Worm (Caenorhabditis elegans): Measurements from ENCODE around the gene tbx-36.

The tbx-36 gene

ce11 chrIV:11952612-11953299 lies 2.4 kb downstream of the tbx-36 start, which contains the start of gene gdh-1:
Gene gdh-1 (plus strand): TSS chrIV:11953249.
- TF ChIP-seq unc-39 (tag; optimal IDR thresholded peaks at IDR 0.05) (no peak), lin-15B (tag; optimal IDR thresholded peaks at IDR 0.05) (no peak), nhr-237 (tag; optimal IDR thresholded peaks at IDR 0.05) (no peak), ztf-11 (tag; optimal IDR thresholded peaks at IDR 0.05) (no peak), lsy-12 (tag; optimal IDR thresholded peaks at IDR 0.05) (no peak), egl-27 (tag; optimal IDR thresholded peaks at IDR 0.05) (no peak), ztf-4 (tag; optimal IDR thresholded peaks at IDR 0.05) (no peak), ceh-28 (tag; optimal IDR thresholded peaks at IDR 0.05) (no peak), fos-1 (tag; optimal IDR thresholded peaks at IDR 0.05) (no peak), mdl-1 (tag; optimal IDR thresholded peaks at IDR 0.05) (no peak), nhr-23 (tag; optimal IDR thresholded peaks at IDR 0.05) (no peak), ceh-16 (tag; optimal IDR thresholded peaks at IDR 0.05) (no peak), daf-12 (tag; optimal IDR thresholded peaks at IDR 0.05) (no peak), nhr-11 (tag; optimal IDR thresholded peaks at IDR 0.05) (no peak), egl-5 (tag; optimal IDR thresholded peaks at IDR 0.05) (peak; percentile 2), pha-4 (tag; optimal IDR thresholded peaks at IDR 0.05) (peak; percentile 91), unc-62 (GFP tag; optimal IDR thresholded peaks at IDR 0.05) (no peak), pqm-1 (tag; optimal IDR thresholded peaks at IDR 0.05) (peak; percentile 49), elt-3 (tag; optimal IDR thresholded peaks at IDR 0.05) (no peak), nhr-25 (tag; optimal IDR thresholded peaks at IDR 0.05) (peak; percentile 74), ama-1 (optimal IDR thresholded peaks at IDR 0.05) (peak; percentile 62), elt-2 (tag; optimal IDR thresholded peaks at IDR 0.05) (peak; percentile 58), aly-2 (tag; optimal IDR thresholded peaks at IDR 0.05) (no peak), nfya-1 (tag; optimal IDR thresholded peaks at IDR 0.05; ENCODE audit: insufficient read depth) (peak; percentile 44), sea-2 (GFP tag; optimal IDR thresholded peaks at IDR 0.05) (no peak), nhr-12 (tag; optimal IDR thresholded peaks at IDR 0.05) (no peak), fkh-10 (GFP tag; optimal IDR thresholded peaks at IDR 0.05) (no peak), mml-1 (tag; optimal IDR thresholded peaks at IDR 0.05) (no peak), nhr-76 (tag; optimal IDR thresholded peaks at IDR 0.05) (no peak), lin-39 (tag; optimal IDR thresholded peaks at IDR 0.05) (no peak), fkh-2 (tag; optimal IDR thresholded peaks at IDR 0.05) (no peak), skn-1 (tag; optimal IDR thresholded peaks at IDR 0.05) (no peak), ZK546.5 (tag; optimal IDR thresholded peaks at IDR 0.05) (no peak), ceh-9 (tag; optimal IDR thresholded peaks at IDR 0.05) (no peak), zag-1 (tag; optimal IDR thresholded peaks at IDR 0.05) (no peak), tbx-2 (tag; optimal IDR thresholded peaks at IDR 0.05) (no peak), nhr-77 (tag; optimal IDR thresholded peaks at IDR 0.05) (no peak), nhr-43 (tag; optimal IDR thresholded peaks at IDR 0.05; ENCODE audit: poor library complexity, severe bottlenecking) (peak; percentile 46), snpc-4 (tag; optimal IDR thresholded peaks at IDR 0.05) (no peak), nhr-28 (tag; optimal IDR thresholded peaks at IDR 0.05) (no peak), eor-1 (tag; optimal IDR thresholded peaks at IDR 0.05) (no peak), hmg-11 (tag; optimal IDR thresholded peaks at IDR 0.05) (no peak), nhr-67 (tag; optimal IDR thresholded peaks at IDR 0.05) (no peak)

ce11 chrIV:11955592-11955991 lies 5.2 kb downstream of the tbx-36 start:
- no peak for TF ChIP-seq nhr-28 (tag; optimal IDR thresholded peaks at IDR 0.05)
- peak; percentile 76 for TF ChIP-seq jun-1 (tag; optimal IDR thresholded peaks at IDR 0.05)
- peak; percentile 67 for TF ChIP-seq fos-1 (tag; optimal IDR thresholded peaks at IDR 0.05)
- TF ChIP-seq pha-4 (tag; optimal IDR thresholded peaks at IDR 0.05) = peak; percentile 34
- no peak for TF ChIP-seq nhr-12 (tag; optimal IDR thresholded peaks at IDR 0.05)
- no peak for TF ChIP-seq nhr-237 (tag; optimal IDR thresholded peaks at IDR 0.05)
- TF ChIP-seq lsy-12 (tag; optimal IDR thresholded peaks at IDR 0.05) = peak; percentile 38
- TF ChIP-seq nhr-67 (tag; optimal IDR thresholded peaks at IDR 0.05) = no peak
- peak; percentile 47 for TF ChIP-seq nhr-23 (tag; optimal IDR thresholded peaks at IDR 0.05)
- peak; percentile 75 for TF ChIP-seq pqm-1 (tag; optimal IDR thresholded peaks at IDR 0.05)
- TF ChIP-seq snpc-4 (tag; optimal IDR thresholded peaks at IDR 0.05) = no peak
- TF ChIP-seq mdl-1 (tag; optimal IDR thresholded peaks at IDR 0.05) = peak; percentile 24
- TF ChIP-seq lin-39 (tag; optimal IDR thresholded peaks at IDR 0.05) = no peak
- peak; percentile 43 for TF ChIP-seq nfya-1 (tag; optimal IDR thresholded peaks at IDR 0.05; ENCODE audit: insufficient read depth)
- peak; percentile 94 for TF ChIP-seq ama-1 (optimal IDR thresholded peaks at IDR 0.05)
- TF ChIP-seq egl-27 (tag; optimal IDR thresholded peaks at IDR 0.05) = peak; percentile 3
- TF ChIP-seq ztf-4 (tag; optimal IDR thresholded peaks at IDR 0.05) = peak; percentile 34
- no peak for TF ChIP-seq tbx-2 (tag; optimal IDR thresholded peaks at IDR 0.05)
- TF ChIP-seq hmg-11 (tag; optimal IDR thresholded peaks at IDR 0.05) = no peak
- no peak for TF ChIP-seq ceh-16 (tag; optimal IDR thresholded peaks at IDR 0.05)
- no peak for TF ChIP-seq zag-1 (tag; optimal IDR thresholded peaks at IDR 0.05)
- TF ChIP-seq elt-2 (tag; optimal IDR thresholded peaks at IDR 0.05) = peak; percentile 98
- peak; percentile 67 for TF ChIP-seq nhr-43 (tag; optimal IDR thresholded peaks at IDR 0.05; ENCODE audit: poor library complexity, severe bottlenecking)
- no peak for TF ChIP-seq fkh-10 (GFP tag; optimal IDR thresholded peaks at IDR 0.05)
- no peak for TF ChIP-seq unc-62 (GFP tag; optimal IDR thresholded peaks at IDR 0.05)
- TF ChIP-seq ZK546.5 (tag; optimal IDR thresholded peaks at IDR 0.05) = no peak
- no peak for TF ChIP-seq daf-12 (tag; optimal IDR thresholded peaks at IDR 0.05)
- peak; percentile 81 for TF ChIP-seq nhr-25 (tag; optimal IDR thresholded peaks at IDR 0.05)
- peak; percentile 31 for TF ChIP-seq R02D3.7 (tag; optimal IDR thresholded peaks at IDR 0.05)

Measured in whole organism, L3 larva.